Fruit fly (Drosophila melanogaster): ENCODE data around the gene CG33630.
A peak's percentile ranks its signal among the peaks of the same experiment; 100 is the strongest.

DNA sequence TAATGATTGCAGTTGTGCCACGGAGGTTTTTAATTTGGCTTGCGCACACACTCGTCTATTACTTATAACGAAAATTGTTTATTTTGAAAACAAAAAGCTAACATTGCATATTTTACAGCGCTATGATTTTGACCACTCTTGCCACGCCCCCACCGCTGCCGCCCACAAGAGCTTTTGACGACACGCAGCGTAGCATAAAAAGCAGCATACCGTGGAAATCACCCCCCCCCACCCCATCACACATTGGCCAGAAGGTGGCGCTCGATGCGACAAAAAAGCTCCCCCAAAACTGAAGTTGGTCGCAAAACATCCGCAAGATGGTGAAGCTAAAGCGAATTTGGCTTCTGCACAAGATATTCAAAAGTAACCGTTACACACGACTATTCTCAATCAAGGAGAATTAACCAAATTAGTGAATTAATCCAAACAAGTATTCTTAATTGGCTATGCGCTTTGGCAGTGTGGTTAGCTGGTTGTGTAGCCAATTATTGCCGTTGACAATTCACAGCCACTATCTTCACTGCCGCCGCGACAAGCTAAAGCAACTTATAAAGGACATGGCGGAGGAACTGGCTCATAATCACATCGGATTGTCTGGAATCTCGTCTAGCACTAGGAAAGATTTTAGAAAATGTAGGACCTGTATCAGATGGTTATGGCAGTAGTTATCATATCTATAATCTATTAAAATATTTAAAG, 38.2 kb downstream of the CG33630 start:
- no peak for TF ChIP-seq abd-A (tag; optimal IDR thresholded peaks at IDR 0.05)
- no peak for TF ChIP-seq CG8944 (GFP tag; optimal IDR thresholded peaks at IDR 0.05)
- no peak for TF ChIP-seq Oli (tag; optimal IDR thresholded peaks at IDR 0.05)
- no peak for TF ChIP-seq sens-2 (GFP tag; IDR thresholded peaks at IDR 0.05)
- no peak for TF ChIP-seq eyg (GFP tag; optimal IDR thresholded peaks at IDR 0.05)
- TF ChIP-seq CG7987 (GFP tag; optimal IDR thresholded peaks at IDR 0.05), result peak; percentile 78
- peak; percentile 27; the same call in 1 of the 2 replicates for TF ChIP-seq E2f2 (GFP tag; IDR thresholded peaks at IDR 0.05)
- no peak for TF ChIP-seq CG6654 (GFP tag; optimal IDR thresholded peaks at IDR 0.05)
- TF ChIP-seq CG6854 (GFP tag; optimal IDR thresholded peaks at IDR 0.05), result no peak
- TF ChIP-seq CG16813 (GFP tag; IDR thresholded peaks at IDR 0.05; ENCODE audit: partially characterized antibody), result no peak
- no peak for TF ChIP-seq zen (tag; optimal IDR thresholded peaks at IDR 0.05)
- peak; percentile 35; the same call in 1 of the 2 replicates for TF ChIP-seq bbx (GFP tag; IDR thresholded peaks at IDR 0.05; ENCODE audit: partially characterized antibody)
- no peak for TF ChIP-seq CG8281 (tag; optimal IDR thresholded peaks at IDR 0.05)

Measured in whole organism, embryonic.